ENCODE assay signal across 5 fruit fly cellular contexts in genomic region chrX:13274429-13275095, dm6.
TF ChIP-seq lines count a peak whose summit lies in the region.

No protein-coding gene starts in this region.

- TF ChIP-seq CTCF in whole organism, embryonic (GFP tag; optimal IDR thresholded peaks at IDR 0.05; lab: Kevin White, UChicago), result no peak

TF ChIP-seq in whole organism, adult, 20 proteins besides CTCF, POLR2A, EP300 and RAD21:
- TF ChIP-seq Mnt (GFP tag; optimal IDR thresholded peaks at IDR 0.05; lab: Kevin White, UChicago), result no peak
- peak; percentile 53 for TF ChIP-seq CG14711 (tag; optimal IDR thresholded peaks at IDR 0.05; lab: Kevin White, UChicago)
- TF ChIP-seq pad (GFP tag; optimal IDR thresholded peaks at IDR 0.05; lab: Kevin White, UChicago), result no peak
- no peak for TF ChIP-seq cic (GFP tag; optimal IDR thresholded peaks at IDR 0.05; lab: Kevin White, UChicago)
- peak; percentile 2 for TF ChIP-seq CG7101 (tag; optimal IDR thresholded peaks at IDR 0.05; lab: Kevin White, UChicago)

TF ChIP-seq in whole organism, embryonic, 481 proteins besides CTCF, POLR2A, EP300 and RAD21 (continues in another document):
- peak; percentile 41 for TF ChIP-seq az2 (GFP tag; optimal IDR thresholded peaks at IDR 0.05; lab: Kevin White, UChicago)
- TF ChIP-seq hth (optimal IDR thresholded peaks at IDR 0.05; lab: Kevin White, UChicago), result no peak
- TF ChIP-seq Awh (GFP tag; IDR thresholded peaks at IDR 0.05; lab: Robert Waterston, UW), result peak; percentile 40; the same call in 1 of the 2 replicates
- no peak for TF ChIP-seq Ravus (GFP tag; IDR thresholded peaks at IDR 0.05; lab: Robert Waterston, UW)
- no peak for TF ChIP-seq br (optimal IDR thresholded peaks at IDR 0.05; lab: Kevin White, UChicago)
- TF ChIP-seq BEAF-32 (GFP tag; optimal IDR thresholded peaks at IDR 0.05; lab: Kevin White, UChicago), result no peak
- TF ChIP-seq CG6175 (GFP tag; IDR thresholded peaks at IDR 0.05; lab: Robert Waterston, UW), result no peak
- TF ChIP-seq Aef1 (GFP tag; IDR thresholded peaks at IDR 0.05; lab: Robert Waterston, UW), result 0 out of 3 replicates have a peak, but pooled peaks have one; percentile 27
- no peak for TF ChIP-seq maf-S (GFP tag; optimal IDR thresholded peaks at IDR 0.05; lab: Kevin White, UChicago)
- no peak for TF ChIP-seq CG1647 (GFP tag; optimal IDR thresholded peaks at IDR 0.05; lab: Kevin White, UChicago)
- 0 out of 2 replicates have a peak, but pooled peaks have one; percentile 7 for TF ChIP-seq CG4730 (GFP tag; IDR thresholded peaks at IDR 0.05; lab: Robert Waterston, UW)
- TF ChIP-seq Six4 (GFP tag; optimal IDR thresholded peaks at IDR 0.05; lab: Kevin White, UChicago), result peak; percentile 35
- TF ChIP-seq CG6272 (GFP tag; IDR thresholded peaks at IDR 0.05; lab: Robert Waterston, UW), result no peak
- no peak for TF ChIP-seq CG6683 (GFP tag; optimal IDR thresholded peaks at IDR 0.05; lab: Kevin White, UChicago)
- no peak for TF ChIP-seq CG10274 (GFP tag; optimal IDR thresholded peaks at IDR 0.05; lab: Kevin White, UChicago)
- no peak for TF ChIP-seq luna (GFP tag; optimal IDR thresholded peaks at IDR 0.05; lab: Kevin White, UChicago)
- no peak for TF ChIP-seq CG8089 (GFP tag; optimal IDR thresholded peaks at IDR 0.05; lab: Kevin White, UChicago)
- no peak for TF ChIP-seq hkb (optimal IDR thresholded peaks at IDR 0.05; lab: Kevin White, UChicago)
- TF ChIP-seq hkb (GFP tag; IDR thresholded peaks at IDR 0.05; lab: Robert Waterston, UW), result 0 out of 2 replicates have a peak, but pooled peaks have one; percentile 27
- TF ChIP-seq CG4282 (GFP tag; optimal IDR thresholded peaks at IDR 0.05; lab: Kevin White, UChicago), result no peak
- no peak for TF ChIP-seq CG34224 (GFP tag; IDR thresholded peaks at IDR 0.05; lab: Robert Waterston, UW; ENCODE audit: partially characterized antibody)

TF ChIP-seq in whole organism, prepupa, 60 proteins besides CTCF, POLR2A, EP300 and RAD21 (continues in another document):
- no peak for TF ChIP-seq Hr39 (GFP tag; optimal IDR thresholded peaks at IDR 0.05; lab: Kevin White, UChicago)
- peak; percentile 34 for TF ChIP-seq OdsH (GFP tag; optimal IDR thresholded peaks at IDR 0.05; lab: Kevin White, UChicago)
- TF ChIP-seq CG34406 (GFP tag; optimal IDR thresholded peaks at IDR 0.05; lab: Kevin White, UChicago), result peak; percentile 36
- TF ChIP-seq Smox (GFP tag; optimal IDR thresholded peaks at IDR 0.05; lab: Kevin White, UChicago), result no peak
- no peak for TF ChIP-seq CG8319 (GFP tag; optimal IDR thresholded peaks at IDR 0.05; lab: Kevin White, UChicago)
- TF ChIP-seq CG8119 (GFP tag; IDR thresholded peaks at IDR 0.05; lab: Robert Waterston, UW), result peak; percentile 67
- no peak for TF ChIP-seq Met (GFP tag; optimal IDR thresholded peaks at IDR 0.05; lab: Kevin White, UChicago)
- peak; percentile 35 for TF ChIP-seq CG10631 (GFP tag; optimal IDR thresholded peaks at IDR 0.05; lab: Kevin White, UChicago)
- TF ChIP-seq Sox15 (GFP tag; optimal IDR thresholded peaks at IDR 0.05; lab: Kevin White, UChicago), result no peak
- no peak for TF ChIP-seq CG3919 (GFP tag; optimal IDR thresholded peaks at IDR 0.05; lab: Kevin White, UChicago)
- peak; percentile 19; the same call in 1 of the 2 replicates for TF ChIP-seq CG11294 (GFP tag; IDR thresholded peaks at IDR 0.05; lab: Robert Waterston, UW)
- peak; percentile 84 for TF ChIP-seq Eip78C (GFP tag; lab: Kevin White, UChicago)
- TF ChIP-seq cyc (GFP tag; optimal IDR thresholded peaks at IDR 0.05; lab: Kevin White, UChicago), result peak; percentile 24
- no peak for TF ChIP-seq CG6854 (GFP tag; optimal IDR thresholded peaks at IDR 0.05; lab: Kevin White, UChicago)
- TF ChIP-seq Ets21C (GFP tag; optimal IDR thresholded peaks at IDR 0.05; lab: Kevin White, UChicago), result no peak
- no peak for TF ChIP-seq Sox14 (GFP tag; optimal IDR thresholded peaks at IDR 0.05; lab: Kevin White, UChicago)
- TF ChIP-seq spab (GFP tag; optimal IDR thresholded peaks at IDR 0.05; lab: Kevin White, UChicago), result no peak
- TF ChIP-seq ss (GFP tag; optimal IDR thresholded peaks at IDR 0.05; lab: Kevin White, UChicago), result no peak
- TF ChIP-seq CG6808 (GFP tag; optimal IDR thresholded peaks at IDR 0.05; lab: Kevin White, UChicago), result peak; percentile 8
- TF ChIP-seq acj6 (GFP tag; optimal IDR thresholded peaks at IDR 0.05; lab: Kevin White, UChicago), result peak; percentile 39
- TF ChIP-seq eg (GFP tag; IDR thresholded peaks at IDR 0.05; lab: Robert Waterston, UW), result peak; percentile 82
- no peak for TF ChIP-seq CG6792 (GFP tag; optimal IDR thresholded peaks at IDR 0.05; lab: Kevin White, UChicago)
- no peak for TF ChIP-seq Lpt (GFP tag; optimal IDR thresholded peaks at IDR 0.05; lab: Kevin White, UChicago)

TF ChIP-seq in whole organism, pupa, 21 proteins besides CTCF, POLR2A, EP300 and RAD21:
- TF ChIP-seq CG15710 (tag; optimal IDR thresholded peaks at IDR 0.05; lab: Kevin White, UChicago), result no peak
- peak; percentile 48 for TF ChIP-seq CG8159 (tag; optimal IDR thresholded peaks at IDR 0.05; lab: Kevin White, UChicago)
- no peak for TF ChIP-seq Pif1B (GFP tag; optimal IDR thresholded peaks at IDR 0.05; lab: Kevin White, UChicago)
- TF ChIP-seq rn (GFP tag; IDR thresholded peaks at IDR 0.05; lab: Robert Waterston, UW), result no peak
- no peak for TF ChIP-seq Snoo (tag; optimal IDR thresholded peaks at IDR 0.05; lab: Kevin White, UChicago)
- peak; percentile 48; the same call in 1 of the 2 replicates for TF ChIP-seq CG32121 (GFP tag; IDR thresholded peaks at IDR 0.05; lab: Robert Waterston, UW)
- no peak for TF ChIP-seq D1 (tag; optimal IDR thresholded peaks at IDR 0.05; lab: Kevin White, UChicago)
- TF ChIP-seq CG12605 (GFP tag; IDR thresholded peaks at IDR 0.05; lab: Robert Waterston, UW), result peak; percentile 63
- TF ChIP-seq EcR (GFP tag; optimal IDR thresholded peaks at IDR 0.05; lab: Kevin White, UChicago), result no peak
- no peak for TF ChIP-seq CG10348 (GFP tag; IDR thresholded peaks at IDR 0.05; lab: Robert Waterston, UW)
- TF ChIP-seq CG13204 (GFP tag; optimal IDR thresholded peaks at IDR 0.05; lab: Kevin White, UChicago), result no peak
- peak; percentile 67 for TF ChIP-seq CG14655 (GFP tag; optimal IDR thresholded peaks at IDR 0.05; lab: Kevin White, UChicago)
- TF ChIP-seq CG4496 (GFP tag; IDR thresholded peaks at IDR 0.05; lab: Robert Waterston, UW), result peak; percentile 79
- TF ChIP-seq fd96Ca (GFP tag; IDR thresholded peaks at IDR 0.05; lab: Robert Waterston, UW), result peak; percentile 69; the same call in 2 of the 3 replicates
- TF ChIP-seq CG17806 (tag; optimal IDR thresholded peaks at IDR 0.05; lab: Kevin White, UChicago), result peak; percentile 26
- TF ChIP-seq gl (tag; optimal IDR thresholded peaks at IDR 0.05; lab: Kevin White, UChicago), result no peak
- TF ChIP-seq CG8301 (tag; optimal IDR thresholded peaks at IDR 0.05; lab: Kevin White, UChicago), result peak; percentile 63
- TF ChIP-seq Ets98B (GFP tag; IDR thresholded peaks at IDR 0.05; lab: Robert Waterston, UW), result no peak; the same call in 1 of the 2 replicates
- no peak for TF ChIP-seq CG34367 (tag; optimal IDR thresholded peaks at IDR 0.05; lab: Kevin White, UChicago)
- peak; percentile 19 for TF ChIP-seq Pif1A (GFP tag; optimal IDR thresholded peaks at IDR 0.05; lab: Kevin White, UChicago)
- peak; percentile 16 for TF ChIP-seq CG9948 (tag; optimal IDR thresholded peaks at IDR 0.05; lab: Kevin White, UChicago)

TF ChIP-seq in whole organism, wandering third instar larva, 38 proteins besides CTCF, POLR2A, EP300 and RAD21:
- TF ChIP-seq CG9705 (GFP tag; optimal IDR thresholded peaks at IDR 0.05; lab: Kevin White, UChicago), result no peak
- TF ChIP-seq rgr (GFP tag; optimal IDR thresholded peaks at IDR 0.05; lab: Kevin White, UChicago), result no peak
- no peak for TF ChIP-seq Myc (optimal IDR thresholded peaks at IDR 0.05; lab: Kevin White, UChicago)
- peak in 1 of 2 experiments; percentile 25 for TF ChIP-seq foxo (GFP tag; optimal IDR thresholded peaks at IDR 0.05; lab: Kevin White, UChicago)
- no peak for TF ChIP-seq dsf (GFP tag; optimal IDR thresholded peaks at IDR 0.05; lab: Kevin White, UChicago; ENCODE audit: borderline replicate concordance)
- TF ChIP-seq N (GFP tag; optimal IDR thresholded peaks at IDR 0.05; lab: Kevin White, UChicago), result no peak
- TF ChIP-seq Hnf4 (GFP tag; optimal IDR thresholded peaks at IDR 0.05; lab: Kevin White, UChicago), result no peak
- TF ChIP-seq HLH106 (tag; optimal IDR thresholded peaks at IDR 0.05; lab: Kevin White, UChicago), result peak; percentile 39
- TF ChIP-seq Rel (GFP tag; optimal IDR thresholded peaks at IDR 0.05; lab: Kevin White, UChicago), result no peak
- peak; percentile 36 for TF ChIP-seq Rel (tag; optimal IDR thresholded peaks at IDR 0.05; lab: Kevin White, UChicago)
- TF ChIP-seq h (GFP tag; optimal IDR thresholded peaks at IDR 0.05; lab: Kevin White, UChicago), result peak; percentile 19
- TF ChIP-seq Sp1 (GFP tag; optimal IDR thresholded peaks at IDR 0.05; lab: Kevin White, UChicago), result no peak
- TF ChIP-seq Vsx2 (GFP tag; optimal IDR thresholded peaks at IDR 0.05; lab: Kevin White, UChicago; ENCODE audit: partially characterized antibody), result no peak
- no peak for TF ChIP-seq lola (GFP tag; optimal IDR thresholded peaks at IDR 0.05; lab: Kevin White, UChicago)
- TF ChIP-seq jim (GFP tag; optimal IDR thresholded peaks at IDR 0.05; lab: Kevin White, UChicago), result no peak
- TF ChIP-seq Abd-B (GFP tag; optimal IDR thresholded peaks at IDR 0.05; lab: Kevin White, UChicago), result no peak
- TF ChIP-seq CrebA (GFP tag; optimal IDR thresholded peaks at IDR 0.05; lab: Kevin White, UChicago; ENCODE audit: borderline replicate concordance), result no peak
